Worm (Caenorhabditis elegans) whole organism, L4 larva: ENCODE data around the gene ndx-6.

Experiments used
- F26F4.8 ChIP-seq: fragments of 200-800 bp; sonication (Bioruptor generic); conservative IDR thresholded peaks from 2 replicates; pipeline ENCODE4 v1.3.6; 2022; ENCODE audit warnings: missing genetic modification characterization, missing compliant biosample characterization
- F49E8.2 ChIP-seq: sonication (generic microtip); optimal IDR thresholded peaks from 2 replicates; lab custom pipeline; 2016; ENCODE audit warnings: missing compliant biosample characterization, mild to moderate bottlenecking, missing genetic modification characterization, borderline replicate concordance
- Y48G9A.11 ChIP-seq: fragments of 200-800 bp; sonication (Bioruptor generic); IDR thresholded peaks from 2 replicates; pipeline ENCODE4 v1.3.6; 2022; ENCODE audit warnings: missing genetic modification reagents, missing genetic modification characterization, missing compliant biosample characterization
- Y5F2A.4 ChIP-seq: fragments of 200-800 bp; sonication (Bioruptor generic); optimal IDR thresholded peaks from 2 replicates; lab custom pipeline; 2018; ENCODE audit warnings: mild to moderate bottlenecking, missing genetic modification characterization, missing compliant biosample characterization
- Y75B8A.6 ChIP-seq: fragments of 200-800 bp; sonication (Bioruptor generic); IDR thresholded peaks from 2 replicates; pipeline ENCODE4 v1.3.6; 2022; ENCODE audit warnings: missing genetic modification reagents, missing genetic modification characterization, missing compliant biosample characterization
- ZK337.2 ChIP-seq: fragments of 200-800 bp; sonication (Bioruptor generic); IDR thresholded peaks from 2 replicates; pipeline ENCODE4 v1.3.6; 2022; ENCODE audit warnings: missing genetic modification reagents, missing genetic modification characterization, missing compliant biosample characterization
- ama-1 ChIP-seq: fragments of 150-350 bp; optimal IDR thresholded peaks from 2 replicates; lab custom pipeline; 2014; ENCODE audit warnings: inconsistent platforms, mixed read lengths
- ceh-32 ChIP-seq: sonication (generic microtip); optimal IDR thresholded peaks from 2 replicates; lab custom pipeline; 2016; ENCODE audit warnings: mild to moderate bottlenecking, missing genetic modification characterization, missing compliant biosample characterization; ENCODE audit not compliant: poor library complexity
- ceh-44 ChIP-seq: fragments of 200-800 bp; sonication (Bioruptor generic); IDR thresholded peaks from 2 replicates; pipeline ENCODE4 v1.3.6; 2022; ENCODE audit warnings: missing genetic modification reagents, missing genetic modification characterization, missing compliant biosample characterization
- ceh-62 ChIP-seq: sonication (generic microtip); optimal IDR thresholded peaks from 2 replicates; lab custom pipeline; 2017; ENCODE audit warnings: missing biosample characterization, missing genetic modification characterization
- ceh-82 ChIP-seq: sonication (generic microtip); optimal IDR thresholded peaks from 2 replicates; lab custom pipeline; 2017; ENCODE audit warnings: missing biosample characterization, missing genetic modification characterization
- ces-1 ChIP-seq: fragments of 150-350 bp; sonication (generic microtip); optimal IDR thresholded peaks from 4 replicates; lab custom pipeline; 2014; ENCODE audit warnings: missing biosample characterization, missing genetic modification reagents, missing genetic modification characterization
- dve-1 ChIP-seq: sonication (generic microtip); optimal IDR thresholded peaks from 2 replicates; lab custom pipeline; 2017; ENCODE audit warnings: antibody characterized with exemption, mild to moderate bottlenecking, missing genetic modification characterization, missing compliant biosample characterization; ENCODE audit not compliant: insufficient read depth
- egl-27 ChIP-seq: sonication (generic microtip); optimal IDR thresholded peaks from 3 replicates; lab custom pipeline; 2017; ENCODE audit warnings: missing biosample characterization, missing genetic modification reagents, missing genetic modification characterization
- egl-43 ChIP-seq: fragments of 200-800 bp; sonication (Bioruptor generic); IDR thresholded peaks from 2 replicates; pipeline ENCODE4 v1.3.6; 2022; ENCODE audit warnings: missing genetic modification reagents, missing genetic modification characterization, missing compliant biosample characterization
- hif-1 ChIP-seq, 2 experiments: sonication (generic microtip); optimal IDR thresholded peaks; 2 replicates each; lab custom pipeline; 2016 to 2017; ENCODE audit warnings: missing compliant biosample characterization in 2 of 2, missing genetic modification characterization in 2 of 2, missing genetic modification reagents in 2 of 2, missing genotype in 2 of 2, mild to moderate bottlenecking in 1 of 2
- hlh-11 ChIP-seq: fragments of 200-800 bp; sonication (Bioruptor generic); optimal IDR thresholded peaks from 2 replicates; lab custom pipeline; 2018; ENCODE audit warnings: mild to moderate bottlenecking, missing genetic modification characterization, missing compliant biosample characterization
- hlh-30 ChIP-seq: sonication (generic microtip); optimal IDR thresholded peaks from 2 replicates; lab custom pipeline; 2017; ENCODE audit warnings: antibody characterized with exemption, mild to moderate bottlenecking, missing genetic modification characterization, missing compliant biosample characterization; ENCODE audit not compliant: insufficient read depth
- jun-1 ChIP-seq: fragments of 150-350 bp; optimal IDR thresholded peaks from 2 replicates; lab custom pipeline; 2014; ENCODE audit warnings: missing biosample characterization, missing genetic modification reagents, missing genetic modification characterization
- lin-1 ChIP-seq: fragments of 200-800 bp; sonication (Bioruptor generic); IDR thresholded peaks from 2 replicates; pipeline ENCODE4 v1.3.6; 2022; ENCODE audit warnings: missing genetic modification reagents, missing genetic modification characterization, missing compliant biosample characterization
- lin-13 ChIP-seq: fragments of 150-350 bp; optimal IDR thresholded peaks from 2 replicates; lab custom pipeline; 2014; ENCODE audit warnings: missing biosample characterization, missing genetic modification reagents, missing genetic modification characterization
- lin-15B ChIP-seq: fragments of 150-350 bp; sonication (generic microtip); optimal IDR thresholded peaks from 3 replicates; lab custom pipeline; 2014; ENCODE audit warnings: missing biosample characterization, missing genetic modification characterization
- lin-38 ChIP-seq: fragments of 200-800 bp; sonication (Bioruptor generic); IDR thresholded peaks from 2 replicates; pipeline ENCODE4 v1.3.6; 2022; ENCODE audit warnings: missing genetic modification reagents, missing genetic modification characterization, missing compliant biosample characterization
- madf-5 ChIP-seq, 2 experiments: fragments of 200-800 bp; sonication (Bioruptor generic); IDR thresholded peaks; 2 replicates each; pipeline ENCODE4 v1.3.6; 2022; ENCODE audit warnings: missing compliant biosample characterization in 2 of 2, missing genetic modification characterization in 2 of 2
- mdl-1 ChIP-seq, 2 experiments: fragments of 150-350 bp in 1 of 2; sonication (generic microtip) in 1 of 2; optimal IDR thresholded peaks; 2 replicates each; lab custom pipeline; 2014 to 2017; ENCODE audit warnings: missing biosample characterization in 2 of 2, missing genetic modification characterization in 2 of 2
- mdt-29 ChIP-seq: fragments of 200-800 bp; sonication (Bioruptor generic); IDR thresholded peaks from 2 replicates; pipeline ENCODE4 v1.3.6; 2022; ENCODE audit warnings: missing genetic modification reagents, missing genetic modification characterization, missing compliant biosample characterization
- mep-1 ChIP-seq: fragments of 150-350 bp; sonication (generic microtip); optimal IDR thresholded peaks from 3 replicates; lab custom pipeline; 2014; ENCODE audit warnings: missing biosample characterization, missing genetic modification characterization
- mxl-2 ChIP-seq: fragments of 200-800 bp; sonication (Bioruptor generic); conservative IDR thresholded peaks from 2 replicates; pipeline ENCODE4 v1.3.6; 2022; ENCODE audit warnings: missing genetic modification reagents, missing genetic modification characterization, missing compliant biosample characterization
- nhr-10 ChIP-seq: fragments of 150-350 bp; optimal IDR thresholded peaks from 2 replicates; lab custom pipeline; 2014; ENCODE audit warnings: missing biosample characterization, missing genetic modification characterization
- nhr-11 ChIP-seq: fragments of 150-350 bp; optimal IDR thresholded peaks from 2 replicates; lab custom pipeline; 2014; ENCODE audit warnings: missing biosample characterization, missing genetic modification characterization
- nhr-28 ChIP-seq: fragments of 150-350 bp; optimal IDR thresholded peaks from 2 replicates; lab custom pipeline; 2014; ENCODE audit warnings: missing biosample characterization, missing genetic modification characterization
- nhr-41 ChIP-seq: fragments of 200-800 bp; sonication (Bioruptor generic); IDR thresholded peaks from 2 replicates; pipeline ENCODE4 v1.3.6; 2022; ENCODE audit warnings: missing genetic modification reagents, missing genetic modification characterization, missing compliant biosample characterization
- nhr-42 ChIP-seq: fragments of 200-800 bp; sonication (Bioruptor generic); IDR thresholded peaks from 2 replicates; pipeline ENCODE4 v1.3.6; 2022; ENCODE audit warnings: missing genetic modification characterization, missing compliant biosample characterization
- nhr-48 ChIP-seq: sonication (generic microtip); optimal IDR thresholded peaks from 2 replicates; lab custom pipeline; 2016; ENCODE audit warnings: mild to moderate bottlenecking, missing genetic modification characterization, missing compliant biosample characterization
- nhr-76 ChIP-seq: fragments of 150-350 bp; optimal IDR thresholded peaks from 2 replicates; lab custom pipeline; 2014; ENCODE audit warnings: missing biosample characterization, missing genetic modification characterization
- pha-4 ChIP-seq, 2 experiments: fragments of 150-350 bp in 1 of 2; fragments of 200-800 bp in 1 of 2; sonication (Bioruptor generic) in 1 of 2; IDR thresholded peaks in 1 of 2; optimal IDR thresholded peaks in 1 of 2; 2 replicates each; pipeline versions ENCODE4 v1.3.6 to Lab custom; 2014 to 2022; ENCODE audit warnings: missing genetic modification characterization in 2 of 2, missing genetic modification reagents in 2 of 2, missing biosample characterization in 1 of 2, missing compliant biosample characterization in 1 of 2
- php-3 ChIP-seq: fragments of 200-800 bp; sonication (Bioruptor generic); IDR thresholded peaks from 2 replicates; pipeline ENCODE4 v1.3.6; 2022; ENCODE audit warnings: missing genetic modification reagents, missing genetic modification characterization, missing compliant biosample characterization
- snpc-4 ChIP-seq: fragments of 150-350 bp; optimal IDR thresholded peaks from 2 replicates; lab custom pipeline; 2014; ENCODE audit warnings: missing biosample characterization, missing genetic modification characterization
- spr-1 ChIP-seq: sonication (generic microtip); optimal IDR thresholded peaks from 2 replicates; lab custom pipeline; 2016; ENCODE audit warnings: mild to moderate bottlenecking, missing genetic modification characterization, missing compliant biosample characterization
- tag-97 ChIP-seq: fragments of 200-800 bp; sonication (Bioruptor generic); IDR thresholded peaks from 2 replicates; pipeline ENCODE4 v1.3.6; 2022; ENCODE audit warnings: missing genetic modification characterization, missing compliant biosample characterization
- tra-1 ChIP-seq: fragments of 200-800 bp; sonication (Bioruptor generic); IDR thresholded peaks from 2 replicates; pipeline ENCODE4 v1.3.6; 2022; ENCODE audit warnings: missing genetic modification reagents, missing genetic modification characterization, missing compliant biosample characterization
- unc-130 ChIP-seq: sonication (generic microtip); optimal IDR thresholded peaks from 2 replicates; lab custom pipeline; 2016; ENCODE audit warnings: missing genetic modification reagents, missing genetic modification characterization, missing compliant biosample characterization
- unc-39 ChIP-seq: sonication (generic microtip); optimal IDR thresholded peaks from 2 replicates; lab custom pipeline; 2017; ENCODE audit warnings: missing biosample characterization, missing genetic modification characterization
- vab-7 ChIP-seq: fragments of 200-800 bp; sonication (Bioruptor generic); IDR thresholded peaks from 2 replicates; pipeline ENCODE4 v1.3.6; 2022; ENCODE audit warnings: missing genetic modification reagents, missing genetic modification characterization, missing compliant biosample characterization
- zag-1 ChIP-seq: fragments of 150-350 bp; optimal IDR thresholded peaks from 2 replicates; lab custom pipeline; 2014; ENCODE audit warnings: missing biosample characterization, missing genetic modification characterization
- ztf-11 ChIP-seq: fragments of 150-350 bp; optimal IDR thresholded peaks from 2 replicates; lab custom pipeline; 2014; ENCODE audit warnings: missing biosample characterization, missing genetic modification characterization
- ztf-7 ChIP-seq: fragments of 150-350 bp; optimal IDR thresholded peaks from 2 replicates; lab custom pipeline; 2014; ENCODE audit warnings: missing biosample characterization, missing genetic modification characterization

Gene ndx-6

ce11 chrII:5374967-5375366, 14.7 kb downstream of the ndx-6 start, which contains the start of gene algn-2:
Gene algn-2 (plus strand): TSS chrII:5375267.
- TF ChIP-seq dve-1 (tag; lab: Kevin White, UChicago) (no peak), ceh-32 (tag; lab: Kevin White, UChicago) (no peak), ceh-44 (GFP tag; lab: Robert Waterston, UW) (no peak), egl-43 (GFP tag; lab: Robert Waterston, UW) (no peak), zag-1 (tag; lab: Kevin White, UChicago) (no peak), lin-1 (GFP tag; lab: Robert Waterston, UW) (no peak), unc-39 (tag; lab: Kevin White, UChicago) (no peak), madf-5 (GFP tag; IDR thresholded peaks at IDR 0.05; lab: Robert Waterston, UW) (no peak), mdt-29 (GFP tag; lab: Robert Waterston, UW) (no peak), nhr-41 (GFP tag; lab: Robert Waterston, UW) (no peak)
- TF ChIP-seq, all 104 proteins: peak for 0

ce11 chrII:5373275-5374047, 16.2 kb downstream of the ndx-6 start, which contains the start of the genes agt-2 and F09E5.3:
Gene agt-2 (minus strand): TSS chrII:5373827.
Gene F09E5.3 (plus strand): TSS chrII:5373997.
- TF ChIP-seq ztf-11 (tag; lab: Kevin White, UChicago) (no peak), nhr-76 (tag; lab: Kevin White, UChicago) (no peak), mxl-2 (GFP tag; lab: Robert Waterston, UW) (no peak), mep-1 (tag; lab: Kevin White, UChicago) (peak; percentile 95), ztf-7 (tag; lab: Kevin White, UChicago) (peak; percentile 47), lin-15B (no peak), mdt-29 (GFP tag; lab: Robert Waterston, UW) (no peak), tra-1 (GFP tag; lab: Robert Waterston, UW) (peak; percentile 47), nhr-42 (GFP tag; lab: Robert Waterston, UW) (0 out of 2 replicates have a peak, but pooled peaks have one; percentile 17), unc-130 (GFP tag; lab: Kevin White, UChicago) (peak; percentile 27), egl-27 (tag; lab: Kevin White, UChicago) (no peak), F26F4.8 (GFP tag; lab: Robert Waterston, UW) (no peak), madf-5 (GFP tag; IDR thresholded peaks at IDR 0.05; lab: Robert Waterston, UW) (no peak), ama-1 (lab: Kevin White, UChicago) (no peak), Y75B8A.6 (no peak), ceh-82 (tag; lab: Kevin White, UChicago) (no peak), php-3 (GFP tag; lab: Robert Waterston, UW) (no peak), hif-1 (tag; optimal IDR thresholded peaks at IDR 0.05; lab: Kevin White, UChicago) (peak in 1 of 2 experiments; percentile 58), lin-38 (GFP tag; lab: Robert Waterston, UW) (peak; percentile 86), ces-1 (GFP tag; lab: Kevin White, UChicago) (peak; percentile 32), Y48G9A.11 (GFP tag; lab: Robert Waterston, UW) (no peak), lin-13 (GFP tag; lab: Kevin White, UChicago) (peak; percentile 84), mdl-1 (tag; optimal IDR thresholded peaks at IDR 0.05; lab: Kevin White, UChicago) (peak in 1 of 2 experiments; percentile 42), jun-1 (tag; lab: Kevin White, UChicago) (no peak), vab-7 (no peak), F49E8.2 (tag; lab: Kevin White, UChicago) (no peak), snpc-4 (tag; lab: Kevin White, UChicago) (no peak), hlh-11 (tag; lab: Kevin White, UChicago) (peak; percentile 83), ceh-62 (no peak), nhr-28 (tag; lab: Kevin White, UChicago) (peak; percentile 34), dve-1 (tag; lab: Kevin White, UChicago) (peak; percentile 91), spr-1 (tag; lab: Kevin White, UChicago) (peak; percentile 80), nhr-10 (tag; lab: Kevin White, UChicago) (no peak), hlh-30 (tag; lab: Kevin White, UChicago) (peak; percentile 81), nhr-11 (tag; lab: Kevin White, UChicago) (peak; percentile 89), ceh-44 (GFP tag; lab: Robert Waterston, UW) (no peak), Y5F2A.4 (GFP tag; lab: Kevin White, UChicago) (peak; percentile 9), pha-4 (GFP tag; IDR thresholded peaks at IDR 0.05; lab: Robert Waterston, UW) (peak; percentile 65), pha-4 (tag; optimal IDR thresholded peaks at IDR 0.05; lab: Kevin White, UChicago) (peak; percentile 15), ZK337.2 (GFP tag; lab: Robert Waterston, UW) (no peak), tag-97 (GFP tag; lab: Robert Waterston, UW) (no peak), nhr-48 (tag; lab: Kevin White, UChicago) (peak; percentile 67)
